Worm (Caenorhabditis elegans) whole organism, L1 larva: ENCODE measurements around the gene F13H8.8.
A peak's percentile ranks its signal among the peaks of the same experiment; 100 is the strongest.

Source experiments
- F16B12.6 ChIP-seq: fragments of 150-350 bp; optimal IDR thresholded peaks from 2 replicates; lab custom pipeline; 2014; ENCODE audit warnings: missing biosample characterization, missing genetic modification characterization
- aha-1 ChIP-seq: fragments of 150-350 bp; optimal IDR thresholded peaks from 2 replicates; lab custom pipeline; 2014; ENCODE audit warnings: missing biosample characterization, missing genetic modification characterization
- alr-1 ChIP-seq: fragments of 200-800 bp; sonication (Bioruptor generic); optimal IDR thresholded peaks from 2 replicates; lab custom pipeline; 2018; ENCODE audit warnings: borderline replicate concordance, mild to moderate bottlenecking, missing genetic modification characterization, missing compliant biosample characterization
- blmp-1 ChIP-seq: fragments of 150-350 bp; optimal IDR thresholded peaks from 2 replicates; lab custom pipeline; 2014; ENCODE audit warnings: missing biosample characterization, missing genetic modification characterization
- ceh-82 ChIP-seq, 3 experiments: fragments of 150-350 bp in 1 of 3; sonication (generic microtip) in 2 of 3; optimal IDR thresholded peaks; 2 replicates each; lab custom pipeline; 2014 to 2017; ENCODE audit warnings: missing biosample characterization in 3 of 3, missing genetic modification characterization in 3 of 3
- ceh-88 ChIP-seq: fragments of 200-800 bp; sonication (Bioruptor generic); IDR thresholded peaks from 2 replicates; pipeline ENCODE4 v1.3.6; 2022; ENCODE audit warnings: missing genetic modification characterization, missing compliant biosample characterization
- efl-1 ChIP-seq, 4 experiments: fragments of 150-350 bp; optimal IDR thresholded peaks in 3 of 4; peaks in 1 of 4; 1 replicate in 1 of 4; 2 replicates in 3 of 4; lab custom pipeline; 2014; ENCODE audit warnings: missing biosample characterization in 2 of 4, missing genetic modification characterization in 2 of 4, missing genetic modification reagents in 2 of 4
- elt-2 ChIP-seq: sonication (generic microtip); optimal IDR thresholded peaks from 2 replicates; lab custom pipeline; 2016; ENCODE audit warnings: missing genetic modification characterization, mild to moderate bottlenecking, inconsistent platforms, missing compliant biosample characterization, missing genetic modification reagents
- fkh-4 ChIP-seq: sonication (generic microtip); optimal IDR thresholded peaks from 2 replicates; lab custom pipeline; 2016; ENCODE audit warnings: missing compliant biosample characterization, missing genetic modification characterization, borderline replicate concordance
- fkh-8 ChIP-seq: sonication (generic microtip); optimal IDR thresholded peaks from 2 replicates; lab custom pipeline; 2016; ENCODE audit warnings: mild to moderate bottlenecking, missing genetic modification characterization, missing compliant biosample characterization
- grh-1 ChIP-seq: fragments of 200-800 bp; sonication (Bioruptor generic); IDR thresholded peaks from 2 replicates; pipeline ENCODE4 v1.3.6; 2022; ENCODE audit warnings: missing genetic modification reagents, missing genetic modification characterization, missing compliant biosample characterization
- lin-13 ChIP-seq: fragments of 150-350 bp; optimal IDR thresholded peaks from 2 replicates; lab custom pipeline; 2014; ENCODE audit warnings: missing biosample characterization, missing genetic modification reagents, missing genetic modification characterization
- lin-14 ChIP-seq: fragments of 200-800 bp; sonication (Bioruptor generic); optimal IDR thresholded peaks from 2 replicates; lab custom pipeline; 2018; ENCODE audit warnings: mild to moderate bottlenecking, missing genetic modification characterization, moderate library complexity, missing compliant biosample characterization
- lin-35 ChIP-seq, 2 experiments: fragments of 150-350 bp; optimal IDR thresholded peaks; 2 replicates each; lab custom pipeline; 2014; ENCODE audit warnings: missing biosample characterization in 2 of 2, missing genetic modification characterization in 2 of 2, missing genetic modification reagents in 2 of 2
- lin-39 ChIP-seq: fragments of 150-350 bp; optimal IDR thresholded peaks from 2 replicates; lab custom pipeline; 2014; ENCODE audit warnings: missing biosample characterization, missing genetic modification reagents, missing genetic modification characterization
- lsy-2 ChIP-seq, 2 experiments: fragments of 150-350 bp; optimal IDR thresholded peaks; 2 replicates each; lab custom pipeline; 2014; ENCODE audit warnings: missing biosample characterization in 2 of 2, missing genetic modification characterization in 2 of 2
- mep-1 ChIP-seq: fragments of 150-350 bp; optimal IDR thresholded peaks from 2 replicates; lab custom pipeline; 2014; ENCODE audit warnings: missing biosample characterization, missing genetic modification characterization
- nhr-12 ChIP-seq: sonication (generic microtip); optimal IDR thresholded peaks from 2 replicates; lab custom pipeline; 2017; ENCODE audit warnings: missing biosample characterization, missing genetic modification characterization
- nhr-28 ChIP-seq: fragments of 150-350 bp; optimal IDR thresholded peaks from 2 replicates; lab custom pipeline; 2014; ENCODE audit warnings: missing biosample characterization, missing genetic modification characterization
- nhr-47 ChIP-seq: sonication (generic microtip); optimal IDR thresholded peaks from 2 replicates; lab custom pipeline; 2016; ENCODE audit warnings: mild to moderate bottlenecking, missing genetic modification characterization, moderate library complexity, missing compliant biosample characterization
- nhr-84 ChIP-seq: sonication (generic microtip); optimal IDR thresholded peaks from 2 replicates; lab custom pipeline; 2017; ENCODE audit warnings: missing biosample characterization, missing genetic modification characterization
- nhr-85 ChIP-seq: sonication (generic microtip); peaks from one replicate; lab custom pipeline; 2016; ENCODE audit warnings: missing genetic modification characterization, inconsistent platforms, missing compliant biosample characterization
- pax-3 ChIP-seq: fragments of 200-800 bp; sonication (Bioruptor generic); optimal IDR thresholded peaks from 2 replicates; lab custom pipeline; 2018; ENCODE audit warnings: mild to moderate bottlenecking, missing genetic modification characterization, moderate library complexity, missing compliant biosample characterization
- snu-23 ChIP-seq: sonication (generic microtip); optimal IDR thresholded peaks from 2 replicates; lab custom pipeline; 2016; ENCODE audit warnings: missing genetic modification characterization, missing compliant biosample characterization
- sox-4 ChIP-seq: sonication (generic microtip); optimal IDR thresholded peaks from 2 replicates; lab custom pipeline; 2016; ENCODE audit warnings: missing genetic modification characterization, missing compliant biosample characterization
- swsn-7 ChIP-seq: sonication (generic microtip); optimal IDR thresholded peaks from 2 replicates; lab custom pipeline; 2016; ENCODE audit warnings: missing genetic modification characterization, missing compliant biosample characterization
- tlp-1 ChIP-seq: fragments of 150-350 bp; optimal IDR thresholded peaks from 2 replicates; lab custom pipeline; 2014; ENCODE audit warnings: missing biosample characterization, missing genetic modification characterization
- unc-98 ChIP-seq: fragments of 200-800 bp; sonication (Bioruptor generic); IDR thresholded peaks from 2 replicates; pipeline ENCODE4 v1.3.6; 2022; ENCODE audit warnings: missing genetic modification characterization, missing compliant biosample characterization
- xbp-1 ChIP-seq: sonication (generic microtip); optimal IDR thresholded peaks from 2 replicates; lab custom pipeline; 2016; ENCODE audit warnings: missing genetic modification characterization, missing compliant biosample characterization
- zag-1 ChIP-seq: fragments of 150-350 bp; optimal IDR thresholded peaks from 2 replicates; lab custom pipeline; 2014; ENCODE audit warnings: missing biosample characterization, missing genetic modification characterization
- ztf-11 ChIP-seq, 2 experiments: sonication (generic microtip); optimal IDR thresholded peaks; 2 replicates each; lab custom pipeline; 2016 to 2017; ENCODE audit warnings: missing genetic modification characterization in 2 of 2, missing biosample characterization in 1 of 2, missing compliant biosample characterization in 1 of 2
- ztf-4 ChIP-seq: fragments of 150-350 bp; optimal IDR thresholded peaks from 2 replicates; lab custom pipeline; 2014; ENCODE audit warnings: missing biosample characterization, missing genetic modification characterization

F13H8.8 gene

ce11 chrII:6262222-6262621, 5.7 kb downstream of the F13H8.8 start, which contains the start of gene F13H8.12:
Gene F13H8.12, plus strand, starts transcription at chrII:6262522.
- TF ChIP-seq lsy-2 (tag; optimal IDR thresholded peaks at IDR 0.05; lab: Kevin White, UChicago) (no peak), ztf-11 (tag; optimal IDR thresholded peaks at IDR 0.05; lab: Kevin White, UChicago) (no peak), alr-1 (tag; lab: Kevin White, UChicago) (no peak), mep-1 (tag; lab: Kevin White, UChicago) (no peak), xbp-1 (tag; lab: Kevin White, UChicago) (no peak), nhr-12 (no peak)
- TF ChIP-seq, all 84 proteins: peak for 0

- no peak for TF ChIP-seq nhr-84 (tag; lab: Kevin White, UChicago)
- TF ChIP-seq alr-1 (tag; lab: Kevin White, UChicago), result no peak
- no peak for TF ChIP-seq zag-1 (tag; lab: Kevin White, UChicago)
- no peak for TF ChIP-seq tlp-1 (tag; lab: Kevin White, UChicago)
- no peak for TF ChIP-seq ztf-4 (tag; lab: Kevin White, UChicago)
- no peak for TF ChIP-seq lin-14
- no peak for TF ChIP-seq snu-23 (GFP tag; lab: Kevin White, UChicago)
- TF ChIP-seq pax-3 (tag; lab: Kevin White, UChicago), result no peak
- no peak for TF ChIP-seq grh-1 (GFP tag; lab: Robert Waterston, UW)
- no peak for TF ChIP-seq fkh-4
Observed at ce11 chrII:6260684-6261083, 7.2 kb downstream of the F13H8.8 start, which contains the start of gene nmgp-1. Gene nmgp-1, plus strand, starts transcription at chrII:6260857.

ce11 chrII:6259867-6260266, 8.0 kb downstream of the F13H8.8 start, which contains the start of gene F13H8.11:
Gene F13H8.11, minus strand, starts transcription at chrII:6260021.
- peak in 1 of 2 experiments; percentile 8 for TF ChIP-seq lin-35 (GFP tag; optimal IDR thresholded peaks at IDR 0.05; lab: Kevin White, UChicago)
- TF ChIP-seq elt-2 (tag; lab: Kevin White, UChicago), result peak; percentile 29
- no peak for TF ChIP-seq alr-1 (tag; lab: Kevin White, UChicago)
- TF ChIP-seq sox-4 (tag; lab: Kevin White, UChicago), result no peak
- TF ChIP-seq swsn-7 (tag; lab: Kevin White, UChicago), result no peak
- TF ChIP-seq unc-98, result no peak
- TF ChIP-seq aha-1 (tag; lab: Kevin White, UChicago), result no peak

ce11 chrII:6257220-6257877, 10.5 kb downstream of the F13H8.8 start:
- TF ChIP-seq efl-1 (optimal IDR thresholded peaks at IDR 0.05; lab: Kevin White, UChicago) (no peak), efl-1 (GFP tag; optimal IDR thresholded peaks at IDR 0.05 in 1 of 2; lab: Kevin White, UChicago) (peak in 1 of 2 experiments; percentile 8), pax-3 (tag; lab: Kevin White, UChicago) (no peak), nhr-28 (tag; lab: Kevin White, UChicago) (no peak), ceh-88 (GFP tag; lab: Robert Waterston, UW) (no peak), blmp-1 (tag; lab: Kevin White, UChicago) (peak; percentile 25), lin-39 (no peak), nhr-85 (tag; lab: Kevin White, UChicago) (peak; percentile 13), sox-4 (tag; lab: Kevin White, UChicago) (no peak), elt-2 (tag; lab: Kevin White, UChicago) (no peak), lin-14 (no peak)

ce11 chrII:6256024-6256423, 11.9 kb downstream of the F13H8.8 start, which contains the start of gene F13H8.5:
Gene F13H8.5, minus strand, starts transcription at chrII:6256124.
- TF ChIP-seq F16B12.6 (no peak), alr-1 (tag; lab: Kevin White, UChicago) (no peak), nhr-47 (tag; lab: Kevin White, UChicago) (no peak), aha-1 (tag; lab: Kevin White, UChicago) (no peak), xbp-1 (tag; lab: Kevin White, UChicago) (no peak), unc-98 (no peak), grh-1 (GFP tag; lab: Robert Waterston, UW) (no peak), zag-1 (tag; lab: Kevin White, UChicago) (no peak), fkh-8 (no peak), ceh-82 (tag; optimal IDR thresholded peaks at IDR 0.05; lab: Kevin White, UChicago) (no peak), lin-13 (GFP tag; lab: Kevin White, UChicago) (no peak), efl-1 (optimal IDR thresholded peaks at IDR 0.05; lab: Kevin White, UChicago) (no peak), efl-1 (GFP tag; optimal IDR thresholded peaks at IDR 0.05 in 1 of 2; lab: Kevin White, UChicago) (no peak)
